Fruit fly (Drosophila melanogaster): ENCODE results near the gene CG46318.

The CG46318 gene

DNA sequence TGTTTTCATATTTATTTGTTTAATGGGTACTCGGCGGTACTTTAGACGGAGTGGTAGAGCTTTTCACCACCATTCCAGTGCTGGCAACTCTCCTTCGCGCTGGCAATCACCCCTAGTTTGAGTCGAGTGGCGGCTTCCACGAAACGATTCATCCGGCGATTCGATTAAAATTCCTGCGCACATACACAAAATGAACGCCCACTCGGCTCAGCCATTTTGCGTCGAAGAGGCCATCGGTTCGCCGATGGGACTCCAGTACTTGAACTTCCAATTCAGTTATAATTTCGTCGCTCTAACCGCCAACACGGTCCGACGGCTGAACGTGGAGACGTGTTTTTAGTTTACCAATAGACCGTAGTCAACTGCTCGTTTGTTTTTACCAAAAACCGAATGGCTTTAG, at the start of gene CG46318, which contains the start of gene ChT:
CG46318 (plus strand) TSS at position 273 of the 400 bp plus-strand sequence.
ChT (plus strand) TSS at position 273 of the 400 bp plus-strand sequence.
- TF ChIP-seq CG17806 (tag; optimal IDR thresholded peaks at IDR 0.05) (no peak), CG10348 (GFP tag; IDR thresholded peaks at IDR 0.05) (no peak), CG14655 (GFP tag; optimal IDR thresholded peaks at IDR 0.05) (no peak), CG8301 (tag; optimal IDR thresholded peaks at IDR 0.05) (no peak), CG34367 (tag; optimal IDR thresholded peaks at IDR 0.05) (no peak), EcR (GFP tag; optimal IDR thresholded peaks at IDR 0.05) (no peak), D1 (tag; optimal IDR thresholded peaks at IDR 0.05) (no peak), Pif1B (GFP tag; optimal IDR thresholded peaks at IDR 0.05) (no peak), CG9948 (tag; optimal IDR thresholded peaks at IDR 0.05) (no peak), CG8159 (tag; optimal IDR thresholded peaks at IDR 0.05) (no peak), CG32121 (GFP tag; IDR thresholded peaks at IDR 0.05) (no peak), Pif1A (GFP tag; optimal IDR thresholded peaks at IDR 0.05) (no peak), Snoo (tag; optimal IDR thresholded peaks at IDR 0.05) (no peak), CG13204 (GFP tag; optimal IDR thresholded peaks at IDR 0.05) (no peak), fd96Ca (GFP tag; IDR thresholded peaks at IDR 0.05) (no peak), CG4496 (GFP tag; IDR thresholded peaks at IDR 0.05) (no peak), Ets98B (GFP tag; IDR thresholded peaks at IDR 0.05) (no peak), gl (tag; optimal IDR thresholded peaks at IDR 0.05) (no peak), rn (GFP tag; IDR thresholded peaks at IDR 0.05) (no peak), CG12605 (GFP tag; IDR thresholded peaks at IDR 0.05) (no peak)

DNA sequence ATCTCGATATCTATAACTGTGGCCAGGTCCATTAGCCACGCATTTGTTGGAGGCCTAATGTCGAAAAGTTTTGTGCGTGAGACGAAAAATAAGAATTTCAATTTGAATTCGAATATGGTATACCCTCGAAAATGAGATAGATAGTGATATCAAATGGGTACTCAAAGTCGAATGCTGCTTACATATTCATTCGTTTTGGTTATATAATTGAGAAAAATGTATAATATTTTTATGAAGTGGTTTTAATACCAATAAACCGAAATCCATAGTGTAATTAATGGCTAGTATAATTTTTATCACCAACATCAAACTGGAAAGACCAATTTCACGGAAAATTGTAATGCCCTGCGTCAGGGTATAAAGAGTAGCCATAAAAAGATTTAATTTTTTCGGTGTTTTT, 47.3 kb upstream of the CG46318 start:
- TF ChIP-seq CG14655 (GFP tag; optimal IDR thresholded peaks at IDR 0.05) (peak; percentile 9), rn (GFP tag; IDR thresholded peaks at IDR 0.05) (no peak), Snoo (tag; optimal IDR thresholded peaks at IDR 0.05) (no peak), CG32121 (GFP tag; IDR thresholded peaks at IDR 0.05) (0 out of 2 replicates have a peak, but pooled peaks have one; percentile 22), CG4496 (GFP tag; IDR thresholded peaks at IDR 0.05) (no peak), D1 (tag; optimal IDR thresholded peaks at IDR 0.05) (no peak), CG8301 (tag; optimal IDR thresholded peaks at IDR 0.05) (peak; percentile 11)

DNA sequence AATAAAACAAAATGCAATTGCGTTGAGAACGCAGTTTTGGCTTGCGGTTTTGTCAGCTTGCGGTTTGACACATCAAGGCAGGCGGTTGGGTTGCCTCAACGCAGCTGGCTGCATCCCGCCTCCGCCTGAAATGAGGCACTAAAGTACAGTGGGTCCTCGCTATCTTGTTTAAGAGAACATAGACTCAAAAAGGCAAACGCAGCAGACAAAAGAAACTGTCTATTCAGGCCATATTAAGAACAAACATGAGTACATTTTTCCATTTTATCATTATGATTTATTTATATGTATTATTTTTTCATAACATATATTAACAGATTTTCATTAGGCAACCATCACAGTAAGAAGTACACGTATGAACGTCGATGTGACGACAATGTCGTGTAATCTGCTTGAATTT, 40.7 kb upstream of the CG46318 start:
- TF ChIP-seq Pif1B (GFP tag; optimal IDR thresholded peaks at IDR 0.05): no peak
- no peak for TF ChIP-seq CG8301 (tag; optimal IDR thresholded peaks at IDR 0.05)
- TF ChIP-seq CG13204 (GFP tag; optimal IDR thresholded peaks at IDR 0.05): no peak
- peak; percentile 42; the same call in 1 of the 3 replicates for TF ChIP-seq fd96Ca (GFP tag; IDR thresholded peaks at IDR 0.05)
- TF ChIP-seq EcR (GFP tag; optimal IDR thresholded peaks at IDR 0.05): no peak
- no peak for TF ChIP-seq CG9948 (tag; optimal IDR thresholded peaks at IDR 0.05)
- peak; percentile 64 for TF ChIP-seq Ets98B (GFP tag; IDR thresholded peaks at IDR 0.05)
- no peak for TF ChIP-seq gl (tag; optimal IDR thresholded peaks at IDR 0.05)
- no peak for TF ChIP-seq CG10348 (GFP tag; IDR thresholded peaks at IDR 0.05)
- TF ChIP-seq CG12605 (GFP tag; IDR thresholded peaks at IDR 0.05): peak; percentile 27; the same call in 1 of the 2 replicates
- TF ChIP-seq CG14655 (GFP tag; optimal IDR thresholded peaks at IDR 0.05): no peak
- TF ChIP-seq CG32121 (GFP tag; IDR thresholded peaks at IDR 0.05): peak; percentile 59
- peak; percentile 9 for TF ChIP-seq CG17806 (tag; optimal IDR thresholded peaks at IDR 0.05)
- TF ChIP-seq D1 (tag; optimal IDR thresholded peaks at IDR 0.05): no peak
- TF ChIP-seq CG34367 (tag; optimal IDR thresholded peaks at IDR 0.05): no peak
- peak; percentile 30 for TF ChIP-seq Pif1A (GFP tag; optimal IDR thresholded peaks at IDR 0.05)
- peak; percentile 55; the same call in 1 of the 3 replicates for TF ChIP-seq CG4496 (GFP tag; IDR thresholded peaks at IDR 0.05)
- TF ChIP-seq Snoo (tag; optimal IDR thresholded peaks at IDR 0.05): no peak
- no peak for TF ChIP-seq rn (GFP tag; IDR thresholded peaks at IDR 0.05)
- TF ChIP-seq CG8159 (tag; optimal IDR thresholded peaks at IDR 0.05): peak; percentile 30
- TF ChIP-seq CG15710 (tag; optimal IDR thresholded peaks at IDR 0.05): no peak

DNA sequence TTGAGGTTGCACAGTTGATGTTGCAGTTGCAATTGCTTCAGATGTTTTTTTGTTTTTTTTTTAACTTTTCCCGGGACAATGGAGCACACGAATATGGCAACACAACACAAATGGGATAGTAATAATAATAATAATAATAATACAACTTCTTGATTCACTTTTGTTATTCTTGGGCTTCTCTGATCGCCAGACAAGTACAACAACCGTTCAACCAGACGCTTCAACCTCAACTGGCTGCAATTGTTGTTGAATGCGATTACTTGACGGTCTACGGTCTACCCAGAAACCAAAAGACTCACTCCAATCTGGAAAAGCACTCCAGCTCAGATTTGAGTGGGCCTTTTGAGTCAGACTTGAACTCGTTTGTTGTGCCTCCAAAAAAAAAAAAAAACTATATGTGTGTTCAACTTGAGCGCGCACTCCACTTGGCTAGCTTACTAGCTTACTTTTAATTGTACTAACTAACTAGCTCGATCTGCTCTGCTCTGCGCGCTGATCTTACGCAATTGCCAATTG, 39.1 kb upstream of the CG46318 start, which contains the start of gene CG14301:
CG14301 (minus strand) TSS at position 216 of the 516 bp plus-strand sequence.
- TF ChIP-seq Pif1B (GFP tag; optimal IDR thresholded peaks at IDR 0.05) (peak; percentile 13), CG12605 (GFP tag; IDR thresholded peaks at IDR 0.05) (peak; percentile 51), CG4496 (GFP tag; IDR thresholded peaks at IDR 0.05) (no peak)

DNA sequence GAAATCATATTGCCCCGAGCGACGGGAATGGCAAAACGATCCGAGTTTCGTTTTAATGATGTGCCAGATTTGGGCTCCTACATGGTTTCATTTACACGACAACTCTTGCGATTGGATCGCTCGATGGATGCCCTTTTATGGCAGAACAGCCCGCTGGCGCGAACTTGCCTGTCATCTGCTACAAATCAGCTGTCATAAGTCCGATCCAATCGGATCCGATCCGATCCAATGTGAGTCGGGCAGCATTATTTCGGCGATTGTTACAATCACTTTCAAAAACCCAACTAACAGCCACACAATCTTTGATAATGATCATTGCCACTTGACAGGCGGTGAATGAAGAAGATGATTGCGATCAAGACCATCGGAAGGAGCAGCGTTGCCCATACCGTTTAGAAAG, 36.8 kb upstream of the CG46318 start:
- TF ChIP-seq CG13204 (GFP tag; optimal IDR thresholded peaks at IDR 0.05) (no peak), Snoo (tag; optimal IDR thresholded peaks at IDR 0.05) (no peak), CG9948 (tag; optimal IDR thresholded peaks at IDR 0.05) (no peak), CG34367 (tag; optimal IDR thresholded peaks at IDR 0.05) (no peak), Pif1B (GFP tag; optimal IDR thresholded peaks at IDR 0.05) (no peak), gl (tag; optimal IDR thresholded peaks at IDR 0.05) (no peak), CG14655 (GFP tag; optimal IDR thresholded peaks at IDR 0.05) (no peak), CG8301 (tag; optimal IDR thresholded peaks at IDR 0.05) (no peak), Ets98B (GFP tag; IDR thresholded peaks at IDR 0.05) (no peak), CG17806 (tag; optimal IDR thresholded peaks at IDR 0.05) (no peak), Pif1A (GFP tag; optimal IDR thresholded peaks at IDR 0.05) (no peak), CG4496 (GFP tag; IDR thresholded peaks at IDR 0.05) (no peak), rn (GFP tag; IDR thresholded peaks at IDR 0.05) (no peak), fd96Ca (GFP tag; IDR thresholded peaks at IDR 0.05) (no peak), CG12605 (GFP tag; IDR thresholded peaks at IDR 0.05) (no peak)

DNA sequence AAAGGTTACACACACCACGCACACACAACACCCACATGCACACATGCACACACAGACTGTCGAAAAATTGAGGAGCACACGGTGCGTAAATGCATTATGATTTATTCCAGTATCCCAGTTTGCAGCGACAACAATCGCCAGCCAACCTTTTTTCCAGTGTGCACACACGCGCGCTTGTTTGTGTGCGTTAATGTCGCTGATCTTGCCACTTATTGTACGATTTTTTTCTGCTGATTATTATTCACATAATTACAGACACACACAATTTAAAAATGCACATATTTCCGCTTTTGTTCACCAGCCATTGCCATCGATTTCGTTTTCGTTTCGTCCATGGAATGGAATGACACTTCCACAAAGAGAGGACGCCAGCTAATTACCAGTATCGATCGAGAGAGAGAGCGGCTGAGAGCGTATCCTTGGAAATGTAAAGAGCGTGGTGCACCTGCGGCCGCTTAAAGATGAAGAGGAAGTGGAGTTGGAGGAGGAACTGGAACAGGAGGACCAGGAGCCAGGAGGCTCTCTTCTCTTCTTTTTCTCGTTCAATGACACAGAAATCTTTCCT, 21.9 kb upstream of the CG46318 start:
- TF ChIP-seq rn (GFP tag; IDR thresholded peaks at IDR 0.05) (no peak), EcR (GFP tag; optimal IDR thresholded peaks at IDR 0.05) (peak; percentile 98)

All from whole organism, pupa.